Worm (Caenorhabditis elegans): ENCODE results near the gene syx-16.

syx-16 gene

ce11 chrIII:5173622-5174021, 35.3 kb downstream of the syx-16 start, which contains the start of gene cid-1:
Gene cid-1, plus strand, starts transcription at chrIII:5173922.
- TF ChIP-seq sma-3 (GFP tag; optimal IDR thresholded peaks at IDR 0.05) (no peak), lin-11 (tag; optimal IDR thresholded peaks at IDR 0.05) (no peak)

ce11 chrIII:5173139-5173538, 35.8 kb downstream of the syx-16 start, which contains the start of gene emb-1:
Gene emb-1, plus strand, starts transcription at chrIII:5173439.
- TF ChIP-seq ama-1 (optimal IDR thresholded peaks at IDR 0.05) (no peak), dmd-4 (tag; optimal IDR thresholded peaks at IDR 0.05) (no peak), aly-2 (tag; optimal IDR thresholded peaks at IDR 0.05) (no peak), unc-62 (GFP tag; optimal IDR thresholded peaks at IDR 0.05) (no peak), lin-13 (GFP tag; optimal IDR thresholded peaks at IDR 0.05) (no peak), ztf-11 (tag; optimal IDR thresholded peaks at IDR 0.05) (no peak), sma-9 (GFP tag; optimal IDR thresholded peaks at IDR 0.05) (no peak), sma-9 (tag; optimal IDR thresholded peaks at IDR 0.05) (no peak), unc-55 (GFP tag; optimal IDR thresholded peaks at IDR 0.05) (no peak), nhr-129 (tag; optimal IDR thresholded peaks at IDR 0.05) (no peak), ZK546.5 (tag; optimal IDR thresholded peaks at IDR 0.05) (no peak), nhr-6 (tag; optimal IDR thresholded peaks at IDR 0.05) (no peak), ceh-82 (tag; optimal IDR thresholded peaks at IDR 0.05) (no peak), nhr-237 (tag; optimal IDR thresholded peaks at IDR 0.05) (no peak), mab-5 (tag; optimal IDR thresholded peaks at IDR 0.05) (no peak), mbf-1 (tag; optimal IDR thresholded peaks at IDR 0.05) (no peak), ztf-4 (tag; optimal IDR thresholded peaks at IDR 0.05) (no peak), Y55F3AM.14 (GFP tag; optimal IDR thresholded peaks at IDR 0.05) (no peak), crh-2 (tag; optimal IDR thresholded peaks at IDR 0.05) (no peak), ceh-16 (tag; optimal IDR thresholded peaks at IDR 0.05) (no peak), nhr-77 (tag; optimal IDR thresholded peaks at IDR 0.05) (no peak)

ce11 chrIII:5172470-5172869, 36.4 kb downstream of the syx-16 start, which contains the start of gene K10D2.5:
Gene K10D2.5, plus strand, starts transcription at chrIII:5172720.
- TF ChIP-seq ztf-4 (tag; optimal IDR thresholded peaks at IDR 0.05) (peak; percentile 71), sem-4 (tag; optimal IDR thresholded peaks at IDR 0.05) (peak; percentile 44), sma-3 (GFP tag; optimal IDR thresholded peaks at IDR 0.05) (peak; percentile 95), peb-1 (tag; optimal IDR thresholded peaks at IDR 0.05) (no peak), elt-1 (tag; optimal IDR thresholded peaks at IDR 0.05) (no peak), elt-3 (tag; optimal IDR thresholded peaks at IDR 0.05) (no peak), nhr-21 (tag; optimal IDR thresholded peaks at IDR 0.05) (peak; percentile 72), ZK546.5 (tag; optimal IDR thresholded peaks at IDR 0.05) (no peak), zag-1 (tag; optimal IDR thresholded peaks at IDR 0.05) (peak; percentile 77), ztf-1 (GFP tag; conservative IDR thresholded peaks at IDR 0.05) (0 out of 2 replicates have a peak, but pooled peaks have one; percentile 89), snpc-4 (tag; optimal IDR thresholded peaks at IDR 0.05) (peak; percentile 74), nhr-11 (tag; optimal IDR thresholded peaks at IDR 0.05) (no peak), ztf-11 (tag; optimal IDR thresholded peaks at IDR 0.05) (no peak), mbf-1 (tag; optimal IDR thresholded peaks at IDR 0.05) (no peak), lin-13 (GFP tag; optimal IDR thresholded peaks at IDR 0.05) (peak; percentile 94), aly-2 (tag; optimal IDR thresholded peaks at IDR 0.05) (no peak), alr-1 (tag; optimal IDR thresholded peaks at IDR 0.05) (no peak), gmeb-1 (tag; optimal IDR thresholded peaks at IDR 0.05) (peak; percentile 89), nhr-129 (tag; optimal IDR thresholded peaks at IDR 0.05) (peak; percentile 89), lin-39 (tag; optimal IDR thresholded peaks at IDR 0.05) (no peak), dmd-4 (tag; optimal IDR thresholded peaks at IDR 0.05) (no peak), nhr-237 (tag; optimal IDR thresholded peaks at IDR 0.05) (no peak), skn-1 (tag; optimal IDR thresholded peaks at IDR 0.05) (peak; percentile 64), nhr-10 (tag; optimal IDR thresholded peaks at IDR 0.05) (peak; percentile 55), lin-11 (tag; optimal IDR thresholded peaks at IDR 0.05) (peak; percentile 83), F13H6.1 (tag; optimal IDR thresholded peaks at IDR 0.05) (peak; percentile 88), Y55F3AM.14 (GFP tag; optimal IDR thresholded peaks at IDR 0.05) (peak; percentile 74), unc-62 (GFP tag; optimal IDR thresholded peaks at IDR 0.05) (no peak), nhr-23 (tag; optimal IDR thresholded peaks at IDR 0.05) (no peak), R02D3.7 (tag; optimal IDR thresholded peaks at IDR 0.05) (no peak), ama-1 (optimal IDR thresholded peaks at IDR 0.05) (no peak), ceh-16 (tag; optimal IDR thresholded peaks at IDR 0.05) (peak; percentile 33), fos-1 (tag; optimal IDR thresholded peaks at IDR 0.05) (peak; percentile 77), sma-9 (GFP tag; optimal IDR thresholded peaks at IDR 0.05) (peak; percentile 96), sma-9 (tag; optimal IDR thresholded peaks at IDR 0.05) (no peak), mab-5 (tag; optimal IDR thresholded peaks at IDR 0.05) (peak; percentile 89), mdl-1 (tag; optimal IDR thresholded peaks at IDR 0.05) (peak in 1 of 2 experiments; percentile 22), blmp-1 (tag; optimal IDR thresholded peaks at IDR 0.05; ENCODE audit: insufficient read depth) (peak; percentile 27), nhr-25 (tag; optimal IDR thresholded peaks at IDR 0.05) (peak; percentile 87), nhr-6 (tag; optimal IDR thresholded peaks at IDR 0.05) (peak; percentile 74), egl-27 (tag; optimal IDR thresholded peaks at IDR 0.05) (peak; percentile 72), ceh-82 (tag; optimal IDR thresholded peaks at IDR 0.05) (peak; percentile 74), nhr-77 (tag; optimal IDR thresholded peaks at IDR 0.05) (no peak), nhr-12 (tag; optimal IDR thresholded peaks at IDR 0.05) (no peak), unc-55 (GFP tag; optimal IDR thresholded peaks at IDR 0.05) (peak; percentile 97), crh-2 (tag; optimal IDR thresholded peaks at IDR 0.05) (peak; percentile 89), unc-39 (tag; optimal IDR thresholded peaks at IDR 0.05) (no peak), C34F6.9 (tag; optimal IDR thresholded peaks at IDR 0.05) (peak; percentile 94)
